Worm (Caenorhabditis elegans) whole organism, late embryonic: Measurements from ENCODE around the gene pigq-1.

Experiments used
- C08G9.2 ChIP-seq: sonication (generic microtip); optimal IDR thresholded peaks from 2 replicates; lab custom pipeline; 2016; ENCODE audit warnings: mild to moderate bottlenecking, missing genetic modification characterization, moderate library complexity, missing compliant biosample characterization
- F13H6.1 ChIP-seq: sonication (generic microtip); optimal IDR thresholded peaks from 2 replicates; lab custom pipeline; 2016; ENCODE audit warnings: missing genetic modification characterization, missing compliant biosample characterization
- K09A11.1 ChIP-seq: sonication (generic microtip); optimal IDR thresholded peaks from 2 replicates; lab custom pipeline; 2017; ENCODE audit warnings: antibody characterized with exemption, mild to moderate bottlenecking, missing genetic modification characterization, missing compliant biosample characterization; ENCODE audit not compliant: insufficient read depth
- T23F11.4 ChIP-seq: fragments of 200-800 bp; sonication (Bioruptor generic); optimal IDR thresholded peaks from 2 replicates; lab custom pipeline; 2018; ENCODE audit warnings: mild to moderate bottlenecking, missing genetic modification characterization, missing compliant biosample characterization
- ama-1 ChIP-seq: fragments of 150-350 bp; optimal IDR thresholded peaks from 2 replicates; lab custom pipeline; 2014
- ceh-14 ChIP-seq: sonication (generic microtip); optimal IDR thresholded peaks from 2 replicates; lab custom pipeline; 2016; ENCODE audit warnings: missing genotype, missing genetic modification characterization, missing compliant biosample characterization
- ceh-19 ChIP-seq: fragments of 200-800 bp; sonication (Bioruptor generic); optimal IDR thresholded peaks from 2 replicates; lab custom pipeline; 2018; ENCODE audit warnings: mild to moderate bottlenecking, missing genetic modification characterization, missing compliant biosample characterization
- ceh-24 ChIP-seq: sonication (generic microtip); optimal IDR thresholded peaks from 2 replicates; lab custom pipeline; 2016; ENCODE audit warnings: mild to moderate bottlenecking, missing genetic modification characterization, missing compliant biosample characterization
- ceh-31 ChIP-seq: sonication (generic microtip); optimal IDR thresholded peaks from 2 replicates; lab custom pipeline; 2016; ENCODE audit warnings: missing genetic modification characterization, missing compliant biosample characterization
- ceh-9 ChIP-seq: sonication (generic microtip); optimal IDR thresholded peaks from 2 replicates; lab custom pipeline; 2016; ENCODE audit warnings: mild to moderate bottlenecking, missing genetic modification characterization, inconsistent platforms, missing compliant biosample characterization
- dmd-4 ChIP-seq: sonication (generic microtip); optimal IDR thresholded peaks from 2 replicates; lab custom pipeline; 2016; ENCODE audit warnings: borderline replicate concordance, missing genetic modification characterization, missing compliant biosample characterization
- eyg-1 ChIP-seq: sonication (generic microtip); optimal IDR thresholded peaks from 2 replicates; lab custom pipeline; 2016; ENCODE audit warnings: missing genotype, missing genetic modification characterization, missing compliant biosample characterization
- fax-1 ChIP-seq: sonication (generic microtip); optimal IDR thresholded peaks from 2 replicates; lab custom pipeline; 2016; ENCODE audit warnings: missing genotype, missing genetic modification characterization, missing compliant biosample characterization
- lim-6 ChIP-seq: sonication (generic microtip); optimal IDR thresholded peaks from 2 replicates; lab custom pipeline; 2016; ENCODE audit warnings: missing genetic modification characterization, missing compliant biosample characterization
- lin-11 ChIP-seq: fragments of 200-800 bp; sonication (Bioruptor generic); optimal IDR thresholded peaks from 2 replicates; lab custom pipeline; 2018; ENCODE audit warnings: mild to moderate bottlenecking, missing genetic modification characterization, missing compliant biosample characterization
- madf-2 ChIP-seq: sonication (generic microtip); optimal IDR thresholded peaks from 2 replicates; lab custom pipeline; 2017; ENCODE audit warnings: missing genetic modification characterization, missing compliant biosample characterization
- mec-3 ChIP-seq: sonication (generic microtip); optimal IDR thresholded peaks from 2 replicates; lab custom pipeline; 2016; ENCODE audit warnings: borderline replicate concordance, missing genetic modification characterization, missing compliant biosample characterization
- npax-4 ChIP-seq: sonication (generic microtip); optimal IDR thresholded peaks from 2 replicates; lab custom pipeline; 2016; ENCODE audit warnings: missing genetic modification characterization, missing compliant biosample characterization
- pat-9 ChIP-seq: fragments of 200-800 bp; sonication (Bioruptor generic); optimal IDR thresholded peaks from 2 replicates; lab custom pipeline; 2018; ENCODE audit warnings: mild to moderate bottlenecking, missing genetic modification characterization, moderate library complexity, missing compliant biosample characterization
- pha-2 ChIP-seq: sonication (generic microtip); optimal IDR thresholded peaks from 2 replicates; lab custom pipeline; 2017; ENCODE audit warnings: mild to moderate bottlenecking, missing genetic modification characterization, missing compliant biosample characterization
- pha-4 ChIP-seq: fragments of 150-350 bp; optimal IDR thresholded peaks from 2 replicates; lab custom pipeline; 2018; ENCODE audit warnings: missing biosample characterization, missing genetic modification reagents, missing genetic modification characterization
- pqm-1 ChIP-seq: sonication (generic microtip); optimal IDR thresholded peaks from 2 replicates; lab custom pipeline; 2016; ENCODE audit warnings: missing genetic modification characterization, missing compliant biosample characterization
- pros-1 ChIP-seq: fragments of 150-350 bp; optimal IDR thresholded peaks from 2 replicates; lab custom pipeline; 2014; ENCODE audit warnings: missing biosample characterization, missing genetic modification reagents, missing genetic modification characterization
- tbx-7 ChIP-seq: sonication (generic microtip); optimal IDR thresholded peaks from 2 replicates; lab custom pipeline; 2016; ENCODE audit warnings: missing genotype, missing genetic modification characterization, missing compliant biosample characterization
- ttx-3 ChIP-seq: sonication (generic microtip); optimal IDR thresholded peaks from 2 replicates; lab custom pipeline; 2016; ENCODE audit warnings: missing genetic modification reagents, missing genetic modification characterization, missing compliant biosample characterization
- unc-3 ChIP-seq, 2 experiments: fragments of 200-800 bp in 1 of 2; sonication (Bioruptor generic) in 1 of 2; sonication (generic microtip) in 1 of 2; conservative IDR thresholded peaks in 1 of 2; optimal IDR thresholded peaks in 1 of 2; 2 replicates each; pipeline versions ENCODE4 v1.3.6 to Lab custom; 2016 to 2022; ENCODE audit warnings: missing compliant biosample characterization in 2 of 2, missing genetic modification characterization in 2 of 2, missing genetic modification reagents in 1 of 2
- unc-42 ChIP-seq: sonication (generic microtip); optimal IDR thresholded peaks from 2 replicates; lab custom pipeline; 2016; ENCODE audit warnings: missing genotype, missing genetic modification characterization, missing compliant biosample characterization

The pigq-1 gene

ce11 chrIV:11101383-11101782 lies 45.7 kb downstream of the pigq-1 start, which contains the start of gene srlf-18:
Gene srlf-18 (minus strand): TSS chrIV:11101483.
- TF ChIP-seq madf-2 (no peak), unc-42 (tag; lab: Kevin White, UChicago) (no peak), T23F11.4 (no peak), mec-3 (tag; lab: Kevin White, UChicago) (no peak), pros-1 (tag; lab: Kevin White, UChicago) (no peak), pha-4 (tag; lab: Kevin White, UChicago) (no peak), F13H6.1 (no peak), K09A11.1 (tag; lab: Kevin White, UChicago) (no peak), ama-1 (lab: Kevin White, UChicago) (no peak), lim-6 (tag; lab: Kevin White, UChicago) (no peak), fax-1 (tag; lab: Kevin White, UChicago) (no peak), pqm-1 (tag; lab: Kevin White, UChicago) (no peak), ceh-9 (tag; lab: Kevin White, UChicago) (no peak), lin-11 (no peak)

ce11 chrIV:11100271-11100670 lies 46.8 kb downstream of the pigq-1 start, which contains the start of gene str-3:
Gene str-3 (minus strand): TSS chrIV:11100371.
- TF ChIP-seq dmd-4 (tag; lab: Kevin White, UChicago) (no peak), ceh-19 (no peak), ceh-14 (tag; lab: Kevin White, UChicago) (no peak)

- TF ChIP-seq ceh-31 (tag; lab: Kevin White, UChicago): no peak
- no peak for TF ChIP-seq pat-9 (tag; lab: Kevin White, UChicago)
- no peak for TF ChIP-seq eyg-1 (tag; lab: Kevin White, UChicago)
- TF ChIP-seq pha-2 (tag; lab: Kevin White, UChicago): no peak
- TF ChIP-seq ttx-3 (tag; lab: Kevin White, UChicago): no peak
- TF ChIP-seq unc-3 (GFP tag; conservative IDR thresholded peaks at IDR 0.05; lab: Robert Waterston, UW): no peak
- no peak for TF ChIP-seq unc-3 (tag; optimal IDR thresholded peaks at IDR 0.05; lab: Kevin White, UChicago)
- no peak for TF ChIP-seq fax-1 (tag; lab: Kevin White, UChicago)
- no peak for TF ChIP-seq tbx-7 (tag; lab: Kevin White, UChicago)
- no peak for TF ChIP-seq npax-4
- TF ChIP-seq ceh-24 (tag; lab: Kevin White, UChicago): no peak
- no peak for TF ChIP-seq C08G9.2 (tag; lab: Kevin White, UChicago)
Measured at ce11 chrIV:11097795-11098194, 49.3 kb downstream of the pigq-1 start, which contains the start of gene M7.12. Gene M7.12 (minus strand): TSS chrIV:11097982.
